Worm (Caenorhabditis elegans): ENCODE data around the gene C27D6.12.

DNA sequence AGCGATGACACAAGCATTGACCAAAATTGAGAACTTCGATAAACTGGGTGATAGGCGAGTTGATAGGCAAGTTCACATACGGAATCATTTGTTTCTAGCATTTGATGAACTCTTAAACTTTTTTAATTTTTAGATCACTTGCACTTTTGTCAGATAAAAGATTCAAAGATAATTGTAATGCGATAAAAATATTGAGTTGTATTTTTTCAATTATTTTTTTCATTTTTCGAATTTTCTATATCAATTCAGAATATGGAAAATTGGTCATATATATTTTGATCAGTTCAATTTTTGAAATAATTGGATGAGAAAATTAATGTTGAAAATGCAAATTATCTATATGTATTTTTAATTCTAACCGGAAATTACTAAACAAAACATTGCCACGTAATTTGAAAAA, 11.1 kb downstream of the C27D6.12 start, which contains the start of gene srb-3:
- no peak for TF ChIP-seq blmp-1 (tag; optimal IDR thresholded peaks at IDR 0.05)
- TF ChIP-seq nhr-237 (tag; optimal IDR thresholded peaks at IDR 0.05): no peak
- TF ChIP-seq unc-39 (tag; optimal IDR thresholded peaks at IDR 0.05): no peak
- TF ChIP-seq hlh-1 (tag; optimal IDR thresholded peaks at IDR 0.05): no peak
- TF ChIP-seq unc-62 (GFP tag; optimal IDR thresholded peaks at IDR 0.05): no peak
- TF ChIP-seq ztf-11 (tag; optimal IDR thresholded peaks at IDR 0.05): no peak
- no peak for TF ChIP-seq unc-120 (tag; optimal IDR thresholded peaks at IDR 0.05; ENCODE audit: poor library complexity, severe bottlenecking)
- TF ChIP-seq elt-1 (tag; optimal IDR thresholded peaks at IDR 0.05; ENCODE audit: borderline replicate concordance, insufficient read depth): no peak
- TF ChIP-seq pha-4 (tag; optimal IDR thresholded peaks at IDR 0.05): no peak
- TF ChIP-seq snpc-4 (tag; optimal IDR thresholded peaks at IDR 0.05): no peak
- no peak for TF ChIP-seq lsy-2 (tag; optimal IDR thresholded peaks at IDR 0.05)
- TF ChIP-seq mab-5 (tag; optimal IDR thresholded peaks at IDR 0.05): no peak
- no peak for TF ChIP-seq zip-8 (tag; optimal IDR thresholded peaks at IDR 0.05)
